Worm (Caenorhabditis elegans): ENCODE results near the gene F26D2.15.

DNA sequence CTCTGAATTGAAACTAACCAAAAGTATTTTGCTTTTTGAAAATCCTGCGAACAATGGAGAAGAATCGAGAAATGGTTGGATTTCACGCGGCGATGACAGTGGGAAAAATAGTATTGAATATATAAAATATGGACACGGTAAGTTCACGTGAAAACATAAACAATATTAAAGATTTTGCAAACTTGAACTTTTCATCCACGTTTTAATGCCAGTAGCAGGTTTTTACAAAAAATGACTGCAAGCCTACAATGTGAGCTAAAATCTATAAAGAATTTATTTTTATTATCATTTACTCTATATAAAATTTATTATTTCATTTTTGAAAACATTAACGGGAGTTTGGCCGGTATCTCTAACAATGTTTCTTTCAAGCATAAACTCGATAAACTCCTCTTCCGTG lies 8.1 kb upstream of the F26D2.15 start, which contains the start of gene F26D2.10:
- TF ChIP-seq F13H6.1 (tag; optimal IDR thresholded peaks at IDR 0.05), result no peak
- TF ChIP-seq nfya-1 (tag; optimal IDR thresholded peaks at IDR 0.05), result no peak

All from whole organism, late embryonic.